Worm (Caenorhabditis elegans) whole organism, late embryonic: Measurements from ENCODE around the gene cpg-2.

Experiments
- C38D4.7 ChIP-seq: fragments of 200-800 bp; sonication (Bioruptor generic); optimal IDR thresholded peaks from 2 replicates; lab custom pipeline; 2018; ENCODE audit warnings: mild to moderate bottlenecking, missing genetic modification characterization, moderate library complexity, missing compliant biosample characterization
- K02D7.2 ChIP-seq: sonication (generic microtip); optimal IDR thresholded peaks from 2 replicates; lab custom pipeline; 2017; ENCODE audit warnings: mild to moderate bottlenecking, missing genetic modification characterization, missing compliant biosample characterization
- ceh-6 ChIP-seq: fragments of 200-800 bp; sonication (Bioruptor generic); optimal IDR thresholded peaks from 2 replicates; lab custom pipeline; 2018; ENCODE audit warnings: mild to moderate bottlenecking, missing genetic modification characterization, missing compliant biosample characterization
- fkh-10 ChIP-seq: fragments of 150-350 bp; optimal IDR thresholded peaks from 2 replicates; lab custom pipeline; 2014; ENCODE audit warnings: missing biosample characterization, missing genetic modification reagents, missing genetic modification characterization
- gmeb-2 ChIP-seq: sonication (generic microtip); optimal IDR thresholded peaks from 2 replicates; lab custom pipeline; 2016; ENCODE audit warnings: missing genetic modification characterization, inconsistent platforms, missing compliant biosample characterization
- mec-3 ChIP-seq: sonication (generic microtip); optimal IDR thresholded peaks from 2 replicates; lab custom pipeline; 2016; ENCODE audit warnings: borderline replicate concordance, missing genetic modification characterization, missing compliant biosample characterization
- nhr-11 ChIP-seq: fragments of 150-350 bp; optimal IDR thresholded peaks from 2 replicates; lab custom pipeline; 2014; ENCODE audit warnings: missing biosample characterization, missing genetic modification characterization
- odd-2 ChIP-seq: sonication (generic microtip); optimal IDR thresholded peaks from 2 replicates; lab custom pipeline; 2017; ENCODE audit warnings: antibody characterized with exemption, mild to moderate bottlenecking, missing genetic modification characterization, missing compliant biosample characterization
- rnt-1 ChIP-seq: sonication (generic microtip); optimal IDR thresholded peaks from 2 replicates; lab custom pipeline; 2016; ENCODE audit warnings: missing genetic modification characterization, missing compliant biosample characterization
- sox-4 ChIP-seq: sonication (generic microtip); optimal IDR thresholded peaks from 2 replicates; lab custom pipeline; 2017; ENCODE audit warnings: mild to moderate bottlenecking, missing genetic modification characterization, inconsistent platforms, missing compliant biosample characterization

DNA sequence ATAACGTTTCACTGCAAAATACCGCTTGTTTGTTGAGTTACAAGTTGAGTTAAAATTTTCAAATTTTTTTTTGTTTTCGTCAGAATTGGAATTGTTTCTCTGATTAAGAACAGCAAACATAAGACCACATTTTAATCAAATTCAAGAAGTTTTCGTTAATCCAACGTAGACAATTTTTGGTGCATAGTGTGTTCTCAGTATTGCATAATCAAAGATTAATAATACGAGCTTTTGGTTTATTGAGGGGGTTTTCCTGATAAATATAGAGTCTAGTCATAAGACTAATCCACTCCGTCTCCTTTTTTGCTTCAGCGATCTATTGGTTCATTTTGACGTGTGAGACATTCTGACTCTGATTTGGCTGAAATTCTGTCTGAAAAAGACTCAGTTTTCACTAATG lies 8.6 kb downstream of the cpg-2 start, which contains the start of gene nhr-9:
- TF ChIP-seq nhr-11 (tag; lab: Kevin White, UChicago): no peak
- no peak for TF ChIP-seq ceh-6 (GFP tag; lab: Kevin White, UChicago)
- TF ChIP-seq C38D4.7 (GFP tag; lab: Kevin White, UChicago): no peak
- no peak for TF ChIP-seq odd-2 (tag; lab: Kevin White, UChicago)
- no peak for TF ChIP-seq rnt-1 (tag; lab: Kevin White, UChicago)
- TF ChIP-seq sox-4 (tag; lab: Kevin White, UChicago): no peak
- no peak for TF ChIP-seq fkh-10 (GFP tag; lab: Kevin White, UChicago)
- no peak for TF ChIP-seq mec-3 (tag; lab: Kevin White, UChicago)
- no peak for TF ChIP-seq K02D7.2 (tag; lab: Kevin White, UChicago)
- no peak for TF ChIP-seq gmeb-2 (tag; lab: Kevin White, UChicago)
